Worm (Caenorhabditis elegans) whole organism, midembryonic: ENCODE data around the gene rsr-2.
A peak's percentile ranks its signal among the peaks of the same experiment; 100 is the strongest.

Source experiments
- T22C8.4 ChIP-seq: fragments of 200-800 bp; sonication (Bioruptor generic); IDR thresholded peaks from 2 replicates; pipeline ENCODE4 v1.3.6; 2022; ENCODE audit warnings: missing genetic modification characterization, missing compliant biosample characterization
- cog-1 ChIP-seq: sonication (generic microtip); optimal IDR thresholded peaks from 2 replicates; lab custom pipeline; 2016; ENCODE audit warnings: missing genetic modification characterization, missing compliant biosample characterization
- flt-1 ChIP-seq: fragments of 200-800 bp; sonication (Bioruptor generic); IDR thresholded peaks from 2 replicates; pipeline ENCODE4 v1.3.6; 2022; ENCODE audit warnings: missing genetic modification characterization, missing compliant biosample characterization
- klf-2 ChIP-seq: fragments of 200-800 bp; sonication (Bioruptor generic); conservative IDR thresholded peaks from 2 replicates; pipeline ENCODE4 v1.3.6; 2022; ENCODE audit warnings: missing genetic modification reagents, missing genetic modification characterization, missing compliant biosample characterization
- med-1 ChIP-seq: sonication (generic microtip); optimal IDR thresholded peaks from 2 replicates; lab custom pipeline; 2017; ENCODE audit warnings: missing genetic modification characterization, mild to moderate bottlenecking, missing compliant biosample characterization, antibody characterized with exemption, missing genetic modification reagents; ENCODE audit not compliant: insufficient read depth
- ref-1 ChIP-seq: fragments of 200-800 bp; sonication (Bioruptor generic); conservative IDR thresholded peaks from 2 replicates; pipeline ENCODE4 v1.3.6; 2022; ENCODE audit warnings: missing genetic modification reagents, missing genetic modification characterization, missing compliant biosample characterization
- tab-1 ChIP-seq: fragments of 200-800 bp; sonication (Bioruptor generic); IDR thresholded peaks from 2 replicates; pipeline ENCODE4 v1.3.6; 2022; ENCODE audit warnings: missing genetic modification characterization, missing compliant biosample characterization
- ztf-23 ChIP-seq: fragments of 200-800 bp; sonication (Bioruptor generic); IDR thresholded peaks from 2 replicates; pipeline ENCODE4 v1.3.6; 2022; ENCODE audit warnings: missing genetic modification reagents, missing genetic modification characterization, missing compliant biosample characterization
- ztf-29 ChIP-seq: fragments of 200-800 bp; sonication (Bioruptor generic); IDR thresholded peaks from 2 replicates; pipeline ENCODE4 v1.3.6; 2022; ENCODE audit warnings: missing genetic modification reagents, missing genetic modification characterization, missing compliant biosample characterization

The rsr-2 gene

DNA sequence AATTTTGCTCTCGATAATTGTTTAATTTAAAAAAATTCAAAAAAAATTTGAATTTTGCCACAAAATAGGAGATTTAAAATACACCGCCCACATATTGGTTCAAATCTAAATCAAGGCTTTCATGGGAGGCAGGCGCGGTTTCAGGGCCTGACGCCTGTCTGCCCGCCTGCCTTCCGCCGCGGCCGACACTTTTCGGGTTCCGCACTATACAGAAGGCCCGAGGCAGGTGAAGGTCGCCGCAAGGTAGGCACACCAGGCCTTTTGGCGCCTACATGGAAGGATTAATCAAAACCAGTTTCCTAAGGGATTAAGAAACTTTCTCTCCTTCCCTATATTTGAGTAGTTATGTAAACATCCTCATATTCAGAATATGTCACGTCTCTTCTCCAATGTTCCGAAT, 17.4 kb downstream of the rsr-2 start, which contains the start of gene Y57A10A.24:
Gene Y57A10A.24 (plus strand): TSS at position 396 of the 400 bp plus-strand sequence.
- TF ChIP-seq klf-2 (GFP tag; lab: Robert Waterston, UW) (no peak), tab-1 (GFP tag; lab: Robert Waterston, UW) (peak; percentile 54; the same call in 1 of the 2 replicates), med-1 (GFP tag; lab: Kevin White, UChicago) (no peak)

ce11 chrII:12249042-12249441, 23.9 kb downstream of the rsr-2 start, which contains the start of gene tag-276:
Gene tag-276, minus strand, starts transcription at chrII:12249142.
- TF ChIP-seq T22C8.4 (GFP tag; lab: Robert Waterston, UW) (no peak), tab-1 (GFP tag; lab: Robert Waterston, UW) (no peak), flt-1 (GFP tag; lab: Robert Waterston, UW) (no peak), med-1 (GFP tag; lab: Kevin White, UChicago) (no peak), ztf-23 (GFP tag; lab: Robert Waterston, UW) (no peak), klf-2 (GFP tag; lab: Robert Waterston, UW) (no peak)

DNA sequence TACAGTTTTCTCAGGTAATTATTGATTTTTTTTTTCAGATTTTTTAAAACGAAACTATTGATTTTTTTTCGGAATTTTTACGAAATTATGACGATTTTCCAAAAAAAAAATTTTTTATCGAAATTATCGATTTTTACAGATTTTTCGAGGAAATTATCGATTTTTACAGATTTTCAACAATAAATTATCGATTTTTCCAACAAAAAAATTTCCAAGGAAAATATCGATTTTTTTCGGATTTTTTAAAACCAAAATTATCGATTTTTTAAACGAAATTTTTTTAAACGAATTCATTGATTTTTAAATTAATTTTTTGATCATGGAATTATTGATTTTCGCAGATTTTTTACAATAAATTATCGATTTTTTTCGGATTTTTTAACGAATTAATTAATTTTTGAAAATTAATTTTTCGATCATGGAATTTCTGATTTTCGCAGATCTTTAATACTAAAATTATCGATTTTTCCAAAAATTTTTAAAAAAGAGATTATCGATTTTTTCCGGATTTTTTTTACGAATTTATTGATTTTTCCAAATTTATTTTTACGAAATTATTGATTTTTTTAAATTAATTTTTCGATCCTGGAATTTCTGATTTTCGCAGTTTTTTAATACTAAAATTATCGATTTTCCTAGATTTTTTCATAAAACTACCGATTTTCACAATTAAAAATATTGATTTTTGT, 30.5 kb downstream of the rsr-2 start:
- TF ChIP-seq T22C8.4 (GFP tag; lab: Robert Waterston, UW) = peak; percentile 79; the same call in 1 of the 2 replicates
- no peak for TF ChIP-seq flt-1 (GFP tag; lab: Robert Waterston, UW)
- TF ChIP-seq med-1 (GFP tag; lab: Kevin White, UChicago) = no peak
- TF ChIP-seq klf-2 (GFP tag; lab: Robert Waterston, UW) = no peak

DNA sequence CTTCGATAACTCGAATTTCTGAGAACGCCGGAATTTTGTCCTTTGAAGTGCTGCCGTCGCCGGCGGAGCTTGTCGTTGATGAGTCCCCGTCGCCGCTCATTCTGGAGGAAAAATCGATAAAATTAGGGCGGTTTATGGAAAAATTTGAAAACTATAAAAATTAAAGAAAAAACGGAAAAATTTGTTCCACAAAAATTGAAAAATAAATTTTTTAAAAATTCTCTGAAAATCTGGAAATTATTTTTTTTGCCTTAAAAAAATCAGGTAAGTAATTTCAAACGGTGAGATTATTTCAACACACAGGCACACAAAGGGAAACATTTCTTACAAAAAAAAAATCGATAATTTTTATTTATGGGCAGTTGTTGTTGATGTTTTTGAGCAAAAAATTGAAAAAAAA, 31.4 kb downstream of the rsr-2 start, which contains the start of gene parn-2:
Gene parn-2 (minus strand): TSS at position 101 of the 400 bp plus-strand sequence.
- TF ChIP-seq tab-1 (GFP tag; lab: Robert Waterston, UW) = no peak
- TF ChIP-seq med-1 (GFP tag; lab: Kevin White, UChicago) = no peak
- TF ChIP-seq cog-1 (tag; lab: Kevin White, UChicago) = no peak
- no peak for TF ChIP-seq flt-1 (GFP tag; lab: Robert Waterston, UW)
- no peak for TF ChIP-seq ztf-23 (GFP tag; lab: Robert Waterston, UW)
- no peak for TF ChIP-seq T22C8.4 (GFP tag; lab: Robert Waterston, UW)
- TF ChIP-seq klf-2 (GFP tag; lab: Robert Waterston, UW) = no peak
- TF ChIP-seq ztf-29 (GFP tag; lab: Robert Waterston, UW) = no peak
- no peak for TF ChIP-seq ref-1 (GFP tag; lab: Robert Waterston, UW)

ce11 chrII:12257095-12257494, 31.9 kb downstream of the rsr-2 start:
- TF ChIP-seq cog-1 (tag; lab: Kevin White, UChicago) (no peak), tab-1 (GFP tag; lab: Robert Waterston, UW) (no peak), klf-2 (GFP tag; lab: Robert Waterston, UW) (no peak), ztf-23 (GFP tag; lab: Robert Waterston, UW) (no peak), ref-1 (GFP tag; lab: Robert Waterston, UW) (no peak), flt-1 (GFP tag; lab: Robert Waterston, UW) (no peak), med-1 (GFP tag; lab: Kevin White, UChicago) (no peak), ztf-29 (GFP tag; lab: Robert Waterston, UW) (no peak), T22C8.4 (GFP tag; lab: Robert Waterston, UW) (0 out of 2 replicates have a peak, but pooled peaks have one; percentile 8)

DNA sequence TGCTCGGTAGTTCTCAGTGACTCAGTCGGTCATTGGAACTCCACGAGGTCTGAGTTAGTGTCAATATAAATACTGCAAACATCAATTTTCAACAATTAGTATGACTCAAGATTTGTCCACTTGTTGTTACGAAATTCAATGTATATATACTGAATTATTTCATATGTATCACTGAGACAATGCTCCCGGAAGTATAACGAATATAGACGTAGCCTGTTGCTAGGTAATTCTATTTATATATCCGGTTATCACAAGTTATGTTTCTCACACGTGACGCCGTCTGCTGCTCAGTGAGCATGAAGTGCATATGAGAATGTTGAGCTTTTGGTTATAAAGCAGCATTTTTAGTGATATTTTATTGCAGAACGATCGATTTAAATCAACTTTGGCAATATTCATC, 35.4 kb downstream of the rsr-2 start:
- TF ChIP-seq cog-1 (tag; lab: Kevin White, UChicago) (no peak), ref-1 (GFP tag; lab: Robert Waterston, UW) (no peak), ztf-23 (GFP tag; lab: Robert Waterston, UW) (no peak), med-1 (GFP tag; lab: Kevin White, UChicago) (no peak), flt-1 (GFP tag; lab: Robert Waterston, UW) (no peak), T22C8.4 (GFP tag; lab: Robert Waterston, UW) (no peak), ztf-29 (GFP tag; lab: Robert Waterston, UW) (no peak), tab-1 (GFP tag; lab: Robert Waterston, UW) (no peak), klf-2 (GFP tag; lab: Robert Waterston, UW) (no peak)

- TF ChIP-seq med-1 (GFP tag; lab: Kevin White, UChicago) (no peak), T22C8.4 (GFP tag; lab: Robert Waterston, UW) (no peak), ref-1 (GFP tag; lab: Robert Waterston, UW) (no peak), cog-1 (tag; lab: Kevin White, UChicago) (no peak), klf-2 (GFP tag; lab: Robert Waterston, UW) (no peak), ztf-29 (GFP tag; lab: Robert Waterston, UW) (no peak), ztf-23 (GFP tag; lab: Robert Waterston, UW) (no peak), tab-1 (GFP tag; lab: Robert Waterston, UW) (no peak), flt-1 (GFP tag; lab: Robert Waterston, UW) (no peak)
Observed at ce11 chrII:12261147-12261821, 36.1 kb downstream of the rsr-2 start.

ce11 chrII:12262567-12262966, 37.4 kb downstream of the rsr-2 start:
- no peak for TF ChIP-seq med-1 (GFP tag; lab: Kevin White, UChicago)
- no peak for TF ChIP-seq ztf-29 (GFP tag; lab: Robert Waterston, UW)
- TF ChIP-seq tab-1 (GFP tag; lab: Robert Waterston, UW) = no peak
